Worm (Caenorhabditis elegans) whole organism, L3 larva: Measurements from ENCODE around the gene D2021.4.
"Not testable (repeated sequence)": the region's sequence is repeated elsewhere in the genome, so short reads cannot be mapped to it uniquely, and the experiment has no call there.

Experiments
- ama-1 ChIP-seq: fragments of 150-350 bp; optimal IDR thresholded peaks from 2 replicates; lab custom pipeline; 2018
- ceh-16 ChIP-seq: sonication (generic microtip); optimal IDR thresholded peaks from 2 replicates; lab custom pipeline; 2017; ENCODE audit warnings: missing biosample characterization, missing genetic modification characterization
- ceh-28 ChIP-seq: fragments of 150-350 bp; optimal IDR thresholded peaks from 2 replicates; lab custom pipeline; 2014; ENCODE audit warnings: missing biosample characterization, missing genetic modification reagents, missing genetic modification characterization
- ceh-82 ChIP-seq: fragments of 150-350 bp; optimal IDR thresholded peaks from 2 replicates; lab custom pipeline; 2014; ENCODE audit warnings: missing biosample characterization, missing genetic modification characterization
- egl-27 ChIP-seq: sonication (generic microtip); optimal IDR thresholded peaks from 4 replicates; lab custom pipeline; 2017; ENCODE audit warnings: missing biosample characterization, missing genetic modification reagents, missing genetic modification characterization
- egl-5 ChIP-seq: fragments of 150-350 bp; optimal IDR thresholded peaks from 2 replicates; lab custom pipeline; 2017; ENCODE audit warnings: missing biosample characterization, missing genetic modification reagents, missing genetic modification characterization, inconsistent platforms
- elt-2 ChIP-seq: sonication (generic microtip); optimal IDR thresholded peaks from 2 replicates; lab custom pipeline; 2016; ENCODE audit warnings: missing genetic modification reagents, mild to moderate bottlenecking, missing genetic modification characterization, missing compliant biosample characterization
- elt-3 ChIP-seq, 3 experiments: fragments of 150-350 bp in 1 of 3; sonication (generic microtip) in 2 of 3; optimal IDR thresholded peaks; 2 replicates in 2 of 3; 4 replicates in 1 of 3; lab custom pipeline; 2014 to 2017; ENCODE audit warnings: missing biosample characterization in 3 of 3, missing genetic modification characterization in 3 of 3
- eor-1 ChIP-seq, 2 experiments: fragments of 150-350 bp; optimal IDR thresholded peaks; 2 replicates each; lab custom pipeline; 2014 to 2018; ENCODE audit warnings: missing biosample characterization in 2 of 2, missing genetic modification characterization in 2 of 2
- fkh-10 ChIP-seq: sonication (generic microtip); optimal IDR thresholded peaks from 2 replicates; lab custom pipeline; 2017; ENCODE audit warnings: missing biosample characterization, missing genetic modification reagents, missing genetic modification characterization
- fkh-2 ChIP-seq: fragments of 150-350 bp; optimal IDR thresholded peaks from 2 replicates; lab custom pipeline; 2014; ENCODE audit warnings: missing biosample characterization, missing genetic modification reagents, missing genetic modification characterization
- hmg-11 ChIP-seq: sonication (generic microtip); optimal IDR thresholded peaks from 2 replicates; lab custom pipeline; 2016; ENCODE audit warnings: missing genetic modification characterization, missing compliant biosample characterization
- lin-15B ChIP-seq: fragments of 150-350 bp; optimal IDR thresholded peaks from 2 replicates; lab custom pipeline; 2014; ENCODE audit warnings: missing biosample characterization, missing genetic modification characterization
- lin-39 ChIP-seq: fragments of 150-350 bp; optimal IDR thresholded peaks from 2 replicates; lab custom pipeline; 2018; ENCODE audit warnings: missing biosample characterization, missing genetic modification reagents, missing genetic modification characterization
- lsy-12 ChIP-seq: sonication (generic microtip); optimal IDR thresholded peaks from 2 replicates; lab custom pipeline; 2016; ENCODE audit warnings: mild to moderate bottlenecking, missing genetic modification characterization, missing compliant biosample characterization
- nhr-11 ChIP-seq: fragments of 150-350 bp; optimal IDR thresholded peaks from 2 replicates; lab custom pipeline; 2014; ENCODE audit warnings: missing biosample characterization, missing genetic modification characterization
- nhr-12 ChIP-seq: fragments of 150-350 bp; optimal IDR thresholded peaks from 2 replicates; lab custom pipeline; 2014; ENCODE audit warnings: missing biosample characterization, missing genetic modification characterization
- nhr-23 ChIP-seq: fragments of 150-350 bp; optimal IDR thresholded peaks from 2 replicates; lab custom pipeline; 2014; ENCODE audit warnings: missing biosample characterization, missing genetic modification reagents, missing genetic modification characterization
- nhr-25 ChIP-seq: sonication (generic microtip); optimal IDR thresholded peaks from 2 replicates; lab custom pipeline; 2017; ENCODE audit warnings: missing biosample characterization, missing genetic modification characterization
- nhr-28 ChIP-seq: fragments of 150-350 bp; optimal IDR thresholded peaks from 2 replicates; lab custom pipeline; 2014; ENCODE audit warnings: missing biosample characterization, missing genetic modification characterization
- nhr-43 ChIP-seq: sonication (generic microtip); optimal IDR thresholded peaks from 2 replicates; lab custom pipeline; 2016; ENCODE audit warnings: mild to moderate bottlenecking, missing genetic modification characterization, missing compliant biosample characterization; ENCODE audit not compliant: poor library complexity, severe bottlenecking
- pqm-1 ChIP-seq: fragments of 150-350 bp; optimal IDR thresholded peaks from 2 replicates; lab custom pipeline; 2017; ENCODE audit warnings: missing biosample characterization, missing genetic modification characterization, inconsistent platforms
- sea-2 ChIP-seq: fragments of 150-350 bp; sonication (generic microtip); optimal IDR thresholded peaks from 4 replicates; lab custom pipeline; 2014; ENCODE audit warnings: missing biosample characterization, missing genetic modification reagents, missing genetic modification characterization
- skn-1 ChIP-seq: fragments of 150-350 bp; optimal IDR thresholded peaks from 2 replicates; lab custom pipeline; 2014; ENCODE audit warnings: missing biosample characterization, missing genetic modification characterization
- tbx-2 ChIP-seq: sonication (generic microtip); optimal IDR thresholded peaks from 2 replicates; lab custom pipeline; 2016; ENCODE audit warnings: mild to moderate bottlenecking, missing genetic modification characterization, missing compliant biosample characterization
- unc-39 ChIP-seq: sonication (generic microtip); optimal IDR thresholded peaks from 4 replicates; lab custom pipeline; 2017; ENCODE audit warnings: missing biosample characterization, missing genetic modification characterization
- unc-62 ChIP-seq: fragments of 150-350 bp; sonication (generic microtip); optimal IDR thresholded peaks from 4 replicates; lab custom pipeline; 2014; ENCODE audit warnings: missing biosample characterization, missing genetic modification reagents, missing genetic modification characterization
- zag-1 ChIP-seq: fragments of 150-350 bp; optimal IDR thresholded peaks from 2 replicates; lab custom pipeline; 2014; ENCODE audit warnings: missing biosample characterization, missing genetic modification characterization
- ztf-4 ChIP-seq: fragments of 150-350 bp; optimal IDR thresholded peaks from 2 replicates; lab custom pipeline; 2014; ENCODE audit warnings: missing biosample characterization, missing genetic modification characterization

Gene D2021.4

DNA sequence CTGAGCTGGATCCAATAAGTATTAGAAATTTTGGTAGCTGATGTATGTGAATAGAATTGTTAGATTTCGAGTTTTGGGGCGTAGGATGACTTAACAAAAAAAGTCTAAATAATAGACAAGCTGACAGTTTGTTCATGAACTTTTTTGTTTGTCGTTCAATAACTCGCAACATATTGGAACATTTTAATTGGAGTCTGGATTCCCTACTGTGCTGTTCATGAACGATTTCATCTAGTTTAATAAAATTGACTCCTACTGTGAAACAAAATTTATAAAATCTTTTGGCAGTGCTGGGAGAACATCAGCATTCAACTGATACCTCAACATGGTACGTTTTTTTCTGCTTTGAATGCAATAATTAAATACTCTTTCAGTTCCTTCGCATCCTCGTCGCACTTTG is 7.3 kb downstream of the D2021.4 start, which contains the start of gene nspc-7:
Gene nspc-7 (plus strand): TSS at position 301 of the 400 bp plus-strand sequence.
- not testable (repeated sequence) for TF ChIP-seq nhr-23 (tag; lab: Kevin White, UChicago); elt-2 (tag; lab: Kevin White, UChicago); nhr-12

DNA sequence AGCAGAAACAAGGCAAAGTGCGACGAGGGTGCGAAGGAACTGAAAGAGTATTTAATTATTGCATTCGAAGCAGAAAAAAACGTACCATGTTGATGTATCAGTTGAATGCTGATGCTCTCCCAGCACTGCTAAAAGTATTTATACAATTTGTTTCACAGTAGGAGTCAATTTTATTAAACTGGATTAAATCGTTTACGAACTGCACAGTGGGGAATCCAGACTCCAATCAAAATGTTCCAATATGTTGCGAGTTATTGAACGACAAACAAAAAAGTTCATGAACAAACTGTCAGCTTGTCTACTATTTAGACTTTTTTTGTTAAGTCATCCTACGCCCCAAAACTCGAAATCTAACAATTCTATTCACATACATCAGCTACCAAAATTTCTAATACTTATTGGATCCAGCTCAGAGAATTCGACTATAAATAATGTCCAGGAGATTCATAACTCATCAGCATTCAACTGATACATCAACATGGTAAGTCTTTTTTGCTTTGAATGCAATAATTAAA is 10.6 kb downstream of the D2021.4 start, which contains the start of the genes nspc-4 and nspc-5:
Gene nspc-4 (minus strand): TSS at position 101 of the 515 bp plus-strand sequence.
Gene nspc-5 (plus strand): TSS at position 465 of the 515 bp plus-strand sequence.
- TF ChIP-seq sea-2 (GFP tag; lab: Kevin White, UChicago); ceh-28 (tag; lab: Kevin White, UChicago); unc-62 (GFP tag; lab: Kevin White, UChicago): not testable (repeated sequence)
- TF ChIP-seq, all 47 proteins: peak for 0; not testable (repeated sequence) for 47

- TF ChIP-seq fkh-10 (GFP tag; lab: Kevin White, UChicago) = no peak
- no peak for TF ChIP-seq eor-1 (tag; optimal IDR thresholded peaks at IDR 0.05; lab: Kevin White, UChicago)
- TF ChIP-seq unc-62 (GFP tag; lab: Kevin White, UChicago) = no peak
- TF ChIP-seq, all 47 proteins: peak for 0
Observed at ce11 chrX:8536791-8537190, 12.1 kb downstream of the D2021.4 start, which contains the start of gene nspc-3. nspc-3 (plus strand) TSS chrX:8537091.

ce11 chrX:8535006-8535405 is 13.9 kb downstream of the D2021.4 start, which contains the start of gene nspc-1:
nspc-1 (minus strand) TSS chrX:8535106.
- not testable (repeated sequence) for TF ChIP-seq nhr-23 (tag; lab: Kevin White, UChicago); fkh-2; tbx-2 (tag; lab: Kevin White, UChicago)

DNA sequence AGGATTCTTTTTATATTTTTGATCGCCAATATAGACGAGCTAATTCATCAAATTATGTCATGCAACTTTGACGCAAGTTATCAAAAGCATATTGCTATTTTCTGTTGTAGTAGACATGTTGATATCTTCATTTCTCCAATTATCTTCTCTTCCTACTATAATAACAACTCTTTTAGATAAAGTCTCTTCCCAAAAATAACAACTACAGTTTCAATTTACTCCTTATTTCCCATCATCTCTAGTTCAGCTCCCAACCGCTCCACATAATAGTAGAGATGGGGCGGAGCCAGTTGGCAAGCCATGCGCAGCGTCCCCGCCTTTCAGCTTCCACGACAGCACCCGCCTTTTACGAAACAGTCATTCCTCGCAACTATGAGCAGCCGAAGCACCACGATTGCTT is 20.9 kb downstream of the D2021.4 start, which contains the start of gene flp-5:
Gene flp-5 (plus strand): TSS at position 301 of the 400 bp plus-strand sequence.
- TF ChIP-seq egl-27 (tag; lab: Kevin White, UChicago) = no peak
- TF ChIP-seq fkh-2 = no peak
- no peak for TF ChIP-seq lin-39 (tag; lab: Kevin White, UChicago)
- TF ChIP-seq tbx-2 (tag; lab: Kevin White, UChicago) = no peak
- TF ChIP-seq nhr-11 (tag; lab: Kevin White, UChicago) = no peak
- no peak for TF ChIP-seq nhr-43 (tag; lab: Kevin White, UChicago)

DNA sequence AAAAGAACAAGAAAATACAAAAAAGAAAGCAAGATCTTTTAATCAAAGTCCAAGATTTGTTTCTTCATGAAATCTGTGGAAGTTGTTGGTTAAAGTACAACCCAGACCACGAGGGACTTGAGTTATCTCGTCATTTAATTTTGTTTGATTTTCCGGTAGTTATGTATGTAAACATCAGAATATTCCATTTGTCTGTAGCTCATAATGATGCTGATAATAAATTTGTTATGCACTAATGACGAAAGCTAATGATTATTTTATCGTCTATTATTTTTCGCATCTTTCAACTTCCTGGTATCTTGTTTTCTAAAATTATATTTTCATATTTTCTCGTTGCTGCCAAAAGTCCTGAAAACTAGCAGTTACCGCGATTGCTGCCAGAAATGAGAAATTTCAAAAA is 25.9 kb downstream of the D2021.4 start:
- TF ChIP-seq nhr-12 = no peak
- no peak for TF ChIP-seq egl-5
- TF ChIP-seq lin-39 (tag; lab: Kevin White, UChicago) = no peak
- no peak for TF ChIP-seq lsy-12 (tag; lab: Kevin White, UChicago)
- no peak for TF ChIP-seq unc-39 (tag; lab: Kevin White, UChicago)
- TF ChIP-seq elt-3 (tag; optimal IDR thresholded peaks at IDR 0.05; lab: Kevin White, UChicago) = no peak
- TF ChIP-seq zag-1 (tag; lab: Kevin White, UChicago) = no peak
- no peak for TF ChIP-seq fkh-2
- TF ChIP-seq nhr-28 (tag; lab: Kevin White, UChicago) = no peak
- TF ChIP-seq ceh-82 (tag; lab: Kevin White, UChicago) = no peak

DNA sequence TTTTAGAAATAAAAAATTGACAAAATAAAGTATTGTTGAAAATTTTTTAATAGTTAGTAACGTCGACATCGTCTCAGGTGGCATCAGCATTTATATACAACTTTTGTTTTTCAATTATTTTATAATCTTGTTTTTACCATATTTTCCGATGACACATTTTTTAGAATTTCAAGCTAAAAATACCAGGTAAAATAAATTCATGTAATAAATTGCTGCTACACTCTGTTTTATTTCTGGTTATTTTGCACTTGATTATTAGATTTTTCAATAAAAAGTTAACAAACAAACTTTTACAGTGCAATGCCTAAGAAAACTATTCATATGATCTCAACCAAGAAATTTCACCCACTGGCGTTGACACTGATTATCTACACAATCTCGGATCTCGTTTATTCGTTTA is 27.3 kb downstream of the D2021.4 start, which contains the start of gene C03G5.14:
Gene C03G5.14 (plus strand): TSS at position 301 of the 400 bp plus-strand sequence.
- TF ChIP-seq nhr-25 (tag; lab: Kevin White, UChicago) (no peak), pqm-1 (tag; lab: Kevin White, UChicago) (no peak), ama-1 (lab: Kevin White, UChicago) (no peak), nhr-43 (tag; lab: Kevin White, UChicago) (no peak), nhr-28 (tag; lab: Kevin White, UChicago) (no peak), unc-62 (GFP tag; lab: Kevin White, UChicago) (no peak), ceh-16 (tag; lab: Kevin White, UChicago) (no peak), sea-2 (GFP tag; lab: Kevin White, UChicago) (no peak), eor-1 (tag; optimal IDR thresholded peaks at IDR 0.05; lab: Kevin White, UChicago) (no peak), tbx-2 (tag; lab: Kevin White, UChicago) (no peak), hmg-11 (tag; lab: Kevin White, UChicago) (no peak), skn-1 (tag; lab: Kevin White, UChicago) (no peak), unc-39 (tag; lab: Kevin White, UChicago) (no peak), lin-15B (no peak), ztf-4 (tag; lab: Kevin White, UChicago) (no peak), elt-2 (tag; lab: Kevin White, UChicago) (no peak), lin-39 (tag; lab: Kevin White, UChicago) (no peak)
- TF ChIP-seq, all 47 proteins: peak for 0
